Worm (Caenorhabditis elegans) whole organism, young adult: ENCODE results near the gene ZC373.5.

ENCODE experiments used
- C06A6.2 ChIP-seq: fragments of 200-800 bp; sonication (Bioruptor generic); conservative IDR thresholded peaks from 2 replicates; pipeline ENCODE4 v1.3.6; 2022; ENCODE audit warnings: missing genetic modification characterization, missing compliant biosample characterization
- F39B2.1 ChIP-seq: fragments of 200-800 bp; sonication (Bioruptor generic); IDR thresholded peaks from 2 replicates; pipeline ENCODE4 v1.3.6; 2022; ENCODE audit warnings: missing genetic modification reagents, missing genetic modification characterization, missing compliant biosample characterization
- Y53G8AR.9 ChIP-seq: fragments of 200-800 bp; sonication (Bioruptor generic); conservative IDR thresholded peaks from 2 replicates; pipeline ENCODE4 v1.3.6; 2022; ENCODE audit warnings: missing genetic modification reagents, missing genetic modification characterization, missing compliant biosample characterization
- Y95B8A.8 ChIP-seq: fragments of 200-800 bp; sonication (Bioruptor generic); IDR thresholded peaks from 2 replicates; pipeline ENCODE4 v1.3.6; 2022; ENCODE audit warnings: missing genetic modification reagents, missing genetic modification characterization, missing compliant biosample characterization
- ZK185.1 ChIP-seq: sonication (generic microtip); optimal IDR thresholded peaks from 2 replicates; lab custom pipeline; 2016; ENCODE audit warnings: mild to moderate bottlenecking, missing genetic modification characterization, missing compliant biosample characterization; ENCODE audit not compliant: poor library complexity, severe bottlenecking
- atf-7 ChIP-seq: sonication (generic microtip); optimal IDR thresholded peaks from 2 replicates; lab custom pipeline; 2017; ENCODE audit warnings: mild to moderate bottlenecking, missing genetic modification characterization, missing compliant biosample characterization
- athp-1 ChIP-seq: sonication (generic microtip); optimal IDR thresholded peaks from 2 replicates; lab custom pipeline; 2017; ENCODE audit warnings: mild to moderate bottlenecking, missing genetic modification characterization, missing compliant biosample characterization
- attf-3 ChIP-seq: fragments of 200-800 bp; sonication (Bioruptor generic); conservative IDR thresholded peaks from 2 replicates; pipeline ENCODE4 v1.3.6; 2022; ENCODE audit warnings: missing genetic modification reagents, missing genetic modification characterization, missing compliant biosample characterization
- bed-1 ChIP-seq: fragments of 200-800 bp; sonication (Bioruptor generic); IDR thresholded peaks from 2 replicates; pipeline ENCODE4 v1.3.6; 2022; ENCODE audit warnings: missing genetic modification reagents, missing genetic modification characterization, missing compliant biosample characterization
- cebp-2 ChIP-seq: fragments of 200-800 bp; sonication (Bioruptor generic); IDR thresholded peaks from 2 replicates; pipeline ENCODE4 v1.3.6; 2022; ENCODE audit warnings: missing genetic modification characterization, missing compliant biosample characterization
- ceh-100 ChIP-seq: fragments of 200-800 bp; sonication (Bioruptor generic); IDR thresholded peaks from 2 replicates; pipeline ENCODE4 v1.3.6; 2022; ENCODE audit warnings: missing genetic modification reagents, missing genetic modification characterization, missing compliant biosample characterization
- ceh-27 ChIP-seq: fragments of 200-800 bp; sonication (Bioruptor generic); optimal IDR thresholded peaks from 2 replicates; lab custom pipeline; 2018; ENCODE audit warnings: mild to moderate bottlenecking, missing genetic modification characterization, moderate library complexity, missing compliant biosample characterization
- ceh-58 ChIP-seq: fragments of 200-800 bp; sonication (Bioruptor generic); IDR thresholded peaks from 2 replicates; pipeline ENCODE4 v1.3.6; 2022; ENCODE audit warnings: missing genetic modification characterization, missing compliant biosample characterization
- ceh-79 ChIP-seq: sonication (generic microtip); optimal IDR thresholded peaks from 2 replicates; lab custom pipeline; 2017; ENCODE audit warnings: mild to moderate bottlenecking, missing genetic modification characterization, missing compliant biosample characterization
- dpl-1 ChIP-seq: fragments of 150-350 bp; optimal IDR thresholded peaks from 2 replicates; lab custom pipeline; 2014; ENCODE audit warnings: missing biosample characterization, missing genetic modification reagents, missing genetic modification characterization
- egl-44 ChIP-seq: fragments of 200-800 bp; sonication (Bioruptor generic); IDR thresholded peaks from 2 replicates; pipeline ENCODE4 v1.3.6; 2022; ENCODE audit warnings: missing genetic modification reagents, missing genetic modification characterization, missing compliant biosample characterization
- egrh-3 ChIP-seq: fragments of 200-800 bp; sonication (Bioruptor generic); IDR thresholded peaks from 2 replicates; pipeline ENCODE4 v1.3.6; 2022; ENCODE audit warnings: missing genetic modification reagents, missing genetic modification characterization, missing compliant biosample characterization
- ekl-4 ChIP-seq: fragments of 200-800 bp; sonication (Bioruptor generic); IDR thresholded peaks from 2 replicates; pipeline ENCODE4 v1.3.6; 2022; ENCODE audit warnings: missing genetic modification reagents, missing genetic modification characterization, missing compliant biosample characterization
- ets-4 ChIP-seq: fragments of 200-800 bp; sonication (Bioruptor generic); optimal IDR thresholded peaks from 2 replicates; lab custom pipeline; 2018; ENCODE audit warnings: mild to moderate bottlenecking, missing genetic modification characterization, missing compliant biosample characterization
- fkh-3 ChIP-seq: sonication (generic microtip); optimal IDR thresholded peaks from 2 replicates; lab custom pipeline; 2016; ENCODE audit warnings: mild to moderate bottlenecking, missing genetic modification characterization, missing compliant biosample characterization
- hrde-1 ChIP-seq: sonication (generic microtip); optimal IDR thresholded peaks from 2 replicates; lab custom pipeline; 2016; ENCODE audit warnings: missing genetic modification characterization, mild to moderate bottlenecking, missing compliant biosample characterization, moderate library complexity, missing genotype, missing genetic modification reagents, borderline replicate concordance
- hsf-1 ChIP-seq: fragments of 200-800 bp; sonication (Bioruptor generic); IDR thresholded peaks from 2 replicates; pipeline ENCODE4 v1.3.6; 2022; ENCODE audit warnings: missing genetic modification reagents, missing genetic modification characterization, missing compliant biosample characterization
- lin-40 ChIP-seq: sonication (generic microtip); optimal IDR thresholded peaks from 2 replicates; lab custom pipeline; 2016; ENCODE audit warnings: missing genetic modification characterization, mild to moderate bottlenecking, missing compliant biosample characterization, missing genotype, missing genetic modification reagents
- lin-54 ChIP-seq: fragments of 200-800 bp; sonication (Bioruptor generic); optimal IDR thresholded peaks from 2 replicates; lab custom pipeline; 2018; ENCODE audit warnings: mild to moderate bottlenecking, missing genetic modification characterization, missing compliant biosample characterization
- madf-3 ChIP-seq: fragments of 200-800 bp; sonication (Bioruptor generic); IDR thresholded peaks from 2 replicates; pipeline ENCODE4 v1.3.6; 2022; ENCODE audit warnings: missing genetic modification reagents, missing genetic modification characterization, missing compliant biosample characterization
- madf-8 ChIP-seq: fragments of 200-800 bp; sonication (Bioruptor generic); conservative IDR thresholded peaks from 2 replicates; pipeline ENCODE4 v1.3.6; 2022; ENCODE audit warnings: missing genetic modification reagents, missing genetic modification characterization, missing compliant biosample characterization
- mel-28 ChIP-seq: sonication (generic microtip); optimal IDR thresholded peaks from 2 replicates; lab custom pipeline; 2016; ENCODE audit warnings: borderline replicate concordance, mild to moderate bottlenecking, missing genetic modification characterization, missing compliant biosample characterization
- mes-4 ChIP-seq: sonication (generic microtip); optimal IDR thresholded peaks from 2 replicates; lab custom pipeline; 2016; ENCODE audit warnings: missing genotype, missing genetic modification characterization, missing compliant biosample characterization
- mxl-1 ChIP-seq: sonication (generic microtip); optimal IDR thresholded peaks from 2 replicates; lab custom pipeline; 2016; ENCODE audit warnings: missing genetic modification characterization, missing compliant biosample characterization
- nhr-120 ChIP-seq: fragments of 200-800 bp; sonication (Bioruptor generic); IDR thresholded peaks from 2 replicates; pipeline ENCODE4 v1.3.6; 2022; ENCODE audit warnings: missing genetic modification characterization, missing compliant biosample characterization
- pbrm-1 ChIP-seq: fragments of 200-800 bp; sonication (Bioruptor generic); IDR thresholded peaks from 2 replicates; pipeline ENCODE4 v1.3.6; 2022; ENCODE audit warnings: missing genetic modification reagents, missing genetic modification characterization, missing compliant biosample characterization
- snpc-4 ChIP-seq, 5 experiments: fragments of 150-350 bp in 1 of 5; sonication (generic microtip) in 4 of 5; optimal IDR thresholded peaks; 2 replicates each; lab custom pipeline; 2014 to 2018; ENCODE audit warnings: missing genetic modification characterization in 5 of 5, missing biosample characterization in 3 of 5, antibody characterized with exemption in 2 of 5, mild to moderate bottlenecking in 2 of 5, missing compliant biosample characterization in 2 of 5, missing genotype in 2 of 5, moderate library complexity in 2 of 5, missing genetic modification reagents in 1 of 5
- xnd-1 ChIP-seq: sonication (generic microtip); optimal IDR thresholded peaks from 2 replicates; lab custom pipeline; 2016; ENCODE audit warnings: missing genotype, missing genetic modification reagents, missing genetic modification characterization, missing compliant biosample characterization
- zim-3 ChIP-seq: sonication (generic microtip); optimal IDR thresholded peaks from 2 replicates; lab custom pipeline; 2017; ENCODE audit warnings: mild to moderate bottlenecking, missing genetic modification characterization, moderate library complexity, missing compliant biosample characterization
- ztf-26 ChIP-seq: sonication (generic microtip); optimal IDR thresholded peaks from 2 replicates; lab custom pipeline; 2017; ENCODE audit warnings: missing genetic modification characterization, missing compliant biosample characterization
- ztf-3 ChIP-seq: fragments of 200-800 bp; sonication (Bioruptor generic); optimal IDR thresholded peaks from 2 replicates; lab custom pipeline; 2018; ENCODE audit warnings: mild to moderate bottlenecking, missing genetic modification characterization, missing compliant biosample characterization

The ZC373.5 gene

ce11 chrX:10049160-10049559 is 25.0 kb downstream of the ZC373.5 start, which contains the start of gene gnrr-3:
Gene gnrr-3 (plus strand): TSS chrX:10049460.
- TF ChIP-seq bed-1 (GFP tag; lab: Robert Waterston, UW): no peak
- no peak for TF ChIP-seq ztf-3 (GFP tag; lab: Kevin White, UChicago)
- no peak for TF ChIP-seq ceh-100
- no peak for TF ChIP-seq pbrm-1 (GFP tag; lab: Robert Waterston, UW)
- TF ChIP-seq C06A6.2 (GFP tag; lab: Robert Waterston, UW): no peak
- no peak for TF ChIP-seq snpc-4 (GFP tag; optimal IDR thresholded peaks at IDR 0.05; lab: Kevin White, UChicago)
- no peak for TF ChIP-seq snpc-4 (tag; optimal IDR thresholded peaks at IDR 0.05; lab: Kevin White, UChicago)
- no peak for TF ChIP-seq attf-3 (GFP tag; lab: Robert Waterston, UW)
- TF ChIP-seq athp-1 (tag; lab: Kevin White, UChicago): no peak

ce11 chrX:10047325-10047724 is 26.9 kb downstream of the ZC373.5 start, which contains the start of gene ZC374.2:
Gene ZC374.2 (minus strand): TSS chrX:10047425.
- TF ChIP-seq ceh-79 (tag; lab: Kevin White, UChicago) (no peak), ZK185.1 (tag; lab: Kevin White, UChicago) (no peak), ceh-58 (GFP tag; lab: Robert Waterston, UW) (no peak), ets-4 (GFP tag; lab: Kevin White, UChicago) (no peak), mxl-1 (no peak), zim-3 (no peak), ztf-26 (no peak), ekl-4 (GFP tag; lab: Robert Waterston, UW) (no peak)

ce11 chrX:10044473-10044872 is 29.7 kb downstream of the ZC373.5 start:
- TF ChIP-seq xnd-1 (tag; lab: Kevin White, UChicago) (no peak), snpc-4 (GFP tag; optimal IDR thresholded peaks at IDR 0.05; lab: Kevin White, UChicago) (no peak), snpc-4 (tag; optimal IDR thresholded peaks at IDR 0.05; lab: Kevin White, UChicago) (no peak), cebp-2 (GFP tag; lab: Robert Waterston, UW) (no peak), egrh-3 (GFP tag; lab: Robert Waterston, UW) (no peak), F39B2.1 (GFP tag; lab: Robert Waterston, UW) (no peak), lin-40 (no peak), dpl-1 (no peak), madf-3 (GFP tag; lab: Robert Waterston, UW) (no peak)
- TF ChIP-seq, all 124 proteins: peak for 0

- TF ChIP-seq cebp-2 (GFP tag; lab: Robert Waterston, UW) (no peak), mes-4 (no peak), fkh-3 (no peak), mxl-1 (no peak), mel-28 (no peak), xnd-1 (tag; lab: Kevin White, UChicago) (no peak), Y95B8A.8 (GFP tag; lab: Robert Waterston, UW) (no peak), ceh-27 (no peak)
Observed at ce11 chrX:10030836-10031235, 43.4 kb downstream of the ZC373.5 start, which contains the start of gene sek-6. Gene sek-6 (plus strand): TSS chrX:10031150.

ce11 chrX:10027556-10027955 is 46.6 kb downstream of the ZC373.5 start, which contains the start of gene mkk-4:
Gene mkk-4 (plus strand): TSS chrX:10027856.
- TF ChIP-seq lin-54 (GFP tag; lab: Kevin White, UChicago) (no peak), atf-7 (tag; lab: Kevin White, UChicago) (no peak), ceh-58 (GFP tag; lab: Robert Waterston, UW) (no peak), egl-44 (no peak), hsf-1 (GFP tag; lab: Robert Waterston, UW) (no peak), nhr-120 (no peak), hrde-1 (no peak), Y53G8AR.9 (GFP tag; lab: Robert Waterston, UW) (no peak), madf-8 (GFP tag; lab: Robert Waterston, UW) (no peak)
